Fruit fly (Drosophila melanogaster) Kc167 (cell line): Measurements from ENCODE around the gene kraken.

Experiments
- Myc ChIP-seq: fragments of >200 bp; optimal IDR thresholded peaks from 2 replicates; lab custom pipeline; 2017; ENCODE audit warnings: missing external identifiers
- Sin3A ChIP-seq: fragments of >200 bp; optimal IDR thresholded peaks from 2 replicates; lab custom pipeline; 2018; ENCODE audit warnings: missing external identifiers
- h ChIP-seq: fragments of >200 bp; optimal IDR thresholded peaks from 3 replicates; lab custom pipeline; 2018; ENCODE audit warnings: missing external identifiers
- insv ChIP-seq: fragments of >200 bp; optimal IDR thresholded peaks from 3 replicates; lab custom pipeline; 2018; ENCODE audit warnings: missing external identifiers
- psq ChIP-seq: fragments of >200 bp; optimal IDR thresholded peaks from 2 replicates; lab custom pipeline; 2017; ENCODE audit warnings: missing external identifiers
- ttk ChIP-seq: sonication (Bioruptor generic); optimal IDR thresholded peaks from 2 replicates; lab custom pipeline; 2017; ENCODE audit warnings: missing external identifiers

kraken gene

DNA sequence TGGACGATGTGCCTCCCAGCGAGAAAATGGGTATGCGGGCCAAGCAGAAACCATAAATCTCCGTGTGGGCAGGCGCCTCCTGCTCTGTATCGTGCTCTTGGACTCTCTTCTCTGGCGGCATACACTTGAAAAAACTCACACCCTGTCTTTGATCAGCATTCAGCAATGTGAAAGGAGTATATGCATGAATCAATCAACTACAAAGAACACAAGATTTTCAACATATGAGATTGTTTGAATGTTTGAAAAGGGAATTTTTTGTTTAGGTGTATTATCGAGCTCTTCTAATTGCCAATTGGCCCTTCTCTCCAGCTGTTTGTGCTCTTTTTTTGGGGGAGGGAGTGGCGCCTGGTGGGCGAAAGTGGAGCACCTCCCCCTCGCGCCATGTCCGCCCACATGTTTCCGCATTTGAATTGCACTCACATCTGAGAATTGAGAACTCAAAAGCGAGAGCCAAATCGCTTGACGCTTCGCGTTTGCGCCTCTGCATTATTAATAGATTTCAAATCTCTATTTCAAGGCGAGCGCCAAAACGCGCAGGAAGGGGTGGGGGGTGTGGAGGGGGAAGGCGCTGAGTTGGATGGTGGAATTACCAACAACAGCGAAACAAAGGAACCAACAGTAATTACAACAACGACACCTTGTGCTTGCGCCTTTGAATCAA is 7.1 kb upstream of the kraken start:
- TF ChIP-seq insv (lab: Kevin White, UChicago) (no peak), ttk (lab: Kevin White, UChicago) (no peak), Sin3A (lab: Kevin White, UChicago) (no peak), psq (lab: Kevin White, UChicago) (no peak), h (no peak), Myc (lab: Kevin White, UChicago) (no peak)

DNA sequence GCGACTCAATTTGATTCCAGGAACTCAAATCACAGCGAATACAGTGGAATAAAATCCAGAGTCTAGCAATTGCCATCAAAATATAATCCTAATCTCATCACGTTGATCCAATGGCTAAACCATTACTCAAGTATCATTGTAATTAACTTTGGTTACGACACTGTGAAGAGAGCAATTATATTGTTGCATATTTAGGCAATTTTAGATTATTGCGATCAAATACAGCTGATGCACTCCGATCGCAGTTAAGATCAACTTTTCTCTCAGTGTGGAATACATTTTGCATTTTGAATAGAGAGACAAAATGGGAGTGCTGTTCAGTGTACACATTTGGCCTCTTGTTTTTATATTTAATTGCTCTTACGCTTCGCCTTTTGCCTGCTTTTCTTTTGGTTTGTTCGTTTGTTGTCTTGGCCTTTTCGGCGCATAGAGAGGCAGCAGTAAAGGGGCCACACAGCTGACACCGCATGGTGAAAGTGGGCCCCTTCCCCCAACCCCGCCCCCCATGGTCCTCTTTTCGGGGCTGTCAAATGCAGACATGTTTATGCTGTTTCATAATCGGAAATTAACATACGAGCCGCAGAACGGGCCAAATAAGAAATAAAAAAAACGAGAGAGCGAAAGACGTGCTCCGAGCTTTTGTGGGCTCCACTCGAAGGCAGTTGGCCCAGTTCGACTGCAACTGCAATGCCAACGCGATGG is 6.2 kb upstream of the kraken start:
- TF ChIP-seq ttk (lab: Kevin White, UChicago) (no peak), Myc (lab: Kevin White, UChicago) (no peak), Sin3A (lab: Kevin White, UChicago) (no peak), psq (lab: Kevin White, UChicago) (no peak)

DNA sequence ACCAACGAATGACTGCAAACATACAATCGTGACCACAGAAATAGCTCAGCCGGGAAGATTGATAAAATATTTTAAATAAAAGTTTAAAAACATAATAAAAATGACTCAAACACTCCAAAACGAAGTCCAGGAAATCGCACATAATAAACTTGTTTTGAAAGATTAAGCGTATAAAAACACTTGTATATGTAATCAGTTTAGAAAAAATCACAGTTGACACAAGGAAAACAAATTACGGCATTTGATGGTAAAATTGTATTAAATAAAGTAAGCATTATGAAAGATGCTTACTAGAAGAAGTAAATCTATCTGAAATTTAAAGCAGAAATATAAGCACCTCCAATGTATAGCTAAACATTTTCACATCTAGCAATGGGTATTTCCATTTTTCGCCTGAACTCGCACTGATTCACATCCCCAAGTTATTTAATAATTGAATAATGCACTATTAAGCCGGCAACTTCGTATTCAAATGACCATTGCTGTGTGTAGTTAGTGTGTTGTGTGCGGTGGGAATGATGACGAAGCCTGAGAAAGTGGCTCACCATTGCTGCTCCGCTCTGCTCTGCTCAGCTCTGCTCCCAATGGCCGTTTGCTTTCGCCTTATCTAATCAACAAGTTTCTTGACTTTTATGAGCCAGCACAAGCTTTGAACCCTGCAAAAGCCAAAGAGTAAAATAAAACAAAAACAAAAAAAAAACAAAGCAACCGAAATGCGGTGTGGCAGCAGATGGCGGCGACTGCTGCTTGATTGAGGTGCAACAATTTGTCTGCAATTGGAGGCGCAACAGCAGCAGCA is 5.2 kb upstream of the kraken start:
- TF ChIP-seq Myc (lab: Kevin White, UChicago) = no peak
- TF ChIP-seq ttk (lab: Kevin White, UChicago) = no peak
- no peak for TF ChIP-seq insv (lab: Kevin White, UChicago)
- TF ChIP-seq h = no peak
- TF ChIP-seq Sin3A (lab: Kevin White, UChicago) = no peak
- TF ChIP-seq psq (lab: Kevin White, UChicago) = no peak

DNA sequence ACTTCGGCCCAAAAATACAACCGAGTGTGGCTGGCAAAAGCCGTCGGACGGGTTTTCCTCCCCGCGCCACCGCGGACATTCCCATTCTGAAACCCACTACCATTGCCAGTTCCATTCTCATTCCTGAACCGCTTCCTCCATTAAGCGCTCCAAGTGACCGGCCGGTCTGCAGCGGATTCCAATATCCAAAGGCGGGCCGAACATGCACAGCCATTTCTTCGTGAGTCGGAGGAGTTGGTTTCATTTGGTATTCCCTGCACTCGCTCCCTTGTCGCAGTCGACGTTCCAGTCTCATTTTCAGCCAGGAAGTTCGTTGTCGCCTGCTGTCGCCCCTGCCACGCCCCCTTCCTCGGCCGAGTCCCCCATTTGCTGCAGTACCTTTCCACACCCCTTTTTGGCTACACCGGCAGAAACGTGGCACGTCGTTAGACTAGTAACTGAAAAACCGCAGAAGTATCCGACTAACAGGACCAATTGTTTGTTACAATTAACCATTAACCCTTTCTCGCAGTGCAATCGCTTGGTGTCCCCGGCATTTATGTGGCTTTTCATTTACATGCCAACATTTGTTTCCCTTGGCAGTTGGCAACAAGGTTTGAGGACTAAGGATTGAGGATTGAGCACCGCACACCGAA is 4.5 kb upstream of the kraken start:
- TF ChIP-seq ttk (lab: Kevin White, UChicago) (no peak), psq (lab: Kevin White, UChicago) (no peak), insv (lab: Kevin White, UChicago) (no peak), Sin3A (lab: Kevin White, UChicago) (no peak), Myc (lab: Kevin White, UChicago) (no peak), h (no peak)

DNA sequence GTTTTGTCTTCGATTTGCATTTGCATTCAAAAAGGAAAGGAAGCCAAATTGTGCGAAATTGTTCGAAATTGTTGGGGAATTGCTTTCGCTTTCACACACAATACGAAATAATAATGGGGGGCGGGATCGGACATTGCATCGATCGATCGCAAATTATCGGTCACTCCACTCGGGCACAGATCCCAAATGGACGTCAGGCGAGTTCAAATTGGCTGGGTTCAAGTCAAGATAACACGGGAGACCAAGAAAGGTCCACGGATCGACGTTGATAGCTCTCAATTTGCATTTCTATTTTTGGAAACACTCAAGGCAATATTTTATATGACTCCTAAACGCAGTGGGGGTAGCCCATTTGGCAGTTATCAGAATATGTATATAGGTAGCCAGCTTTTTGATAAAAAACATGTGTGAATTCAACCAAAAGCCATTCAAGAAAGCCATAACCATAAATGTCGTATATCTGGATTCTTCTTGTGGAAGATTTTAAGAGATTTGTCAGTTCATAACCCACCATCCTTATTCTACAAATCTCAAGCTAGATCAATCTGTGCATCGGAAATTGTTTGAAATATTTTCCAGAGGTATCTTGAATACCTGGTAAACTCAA is 3.3 kb upstream of the kraken start:
- TF ChIP-seq insv (lab: Kevin White, UChicago) (no peak), ttk (lab: Kevin White, UChicago) (no peak), Sin3A (lab: Kevin White, UChicago) (no peak), psq (lab: Kevin White, UChicago) (no peak), h (no peak), Myc (lab: Kevin White, UChicago) (no peak)

DNA sequence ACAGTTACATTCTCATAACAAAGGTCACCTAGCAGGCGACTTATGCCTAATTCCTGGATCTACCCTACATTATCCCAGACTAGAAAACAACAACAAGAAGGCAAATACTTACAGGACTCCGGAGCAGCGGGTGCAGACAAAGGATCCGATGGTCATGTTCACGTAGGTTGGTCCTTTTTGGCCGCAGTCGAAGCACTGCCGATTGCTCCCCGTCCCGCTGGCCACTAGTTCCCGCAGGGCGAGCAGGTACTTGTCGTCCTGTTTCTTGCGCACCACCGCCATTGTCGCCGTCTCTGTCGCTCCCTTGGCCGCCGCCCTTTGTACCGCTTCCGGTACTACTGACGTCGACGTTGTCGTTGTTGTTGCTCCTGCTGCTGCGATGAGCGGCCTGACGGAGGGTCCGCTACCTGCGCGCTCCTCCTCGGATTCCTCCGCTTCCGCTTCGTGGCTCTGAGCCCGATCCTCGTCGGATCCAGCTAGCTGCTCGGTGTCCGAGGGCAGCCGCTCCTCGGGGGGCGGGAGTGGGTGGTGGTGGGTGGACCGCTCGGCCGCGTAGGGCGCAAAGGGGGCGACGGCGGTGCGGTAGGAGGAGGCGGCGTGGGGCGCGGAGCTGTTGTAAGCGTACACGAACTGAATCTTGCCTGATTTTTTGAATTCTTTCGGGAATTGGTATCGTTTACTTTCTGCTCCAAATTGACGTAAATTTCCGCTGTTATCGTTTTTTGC is 2.6 kb upstream of the kraken start:
- TF ChIP-seq Sin3A (lab: Kevin White, UChicago) (no peak), Myc (lab: Kevin White, UChicago) (no peak), ttk (lab: Kevin White, UChicago) (peak; percentile 97), insv (lab: Kevin White, UChicago) (no peak)

DNA sequence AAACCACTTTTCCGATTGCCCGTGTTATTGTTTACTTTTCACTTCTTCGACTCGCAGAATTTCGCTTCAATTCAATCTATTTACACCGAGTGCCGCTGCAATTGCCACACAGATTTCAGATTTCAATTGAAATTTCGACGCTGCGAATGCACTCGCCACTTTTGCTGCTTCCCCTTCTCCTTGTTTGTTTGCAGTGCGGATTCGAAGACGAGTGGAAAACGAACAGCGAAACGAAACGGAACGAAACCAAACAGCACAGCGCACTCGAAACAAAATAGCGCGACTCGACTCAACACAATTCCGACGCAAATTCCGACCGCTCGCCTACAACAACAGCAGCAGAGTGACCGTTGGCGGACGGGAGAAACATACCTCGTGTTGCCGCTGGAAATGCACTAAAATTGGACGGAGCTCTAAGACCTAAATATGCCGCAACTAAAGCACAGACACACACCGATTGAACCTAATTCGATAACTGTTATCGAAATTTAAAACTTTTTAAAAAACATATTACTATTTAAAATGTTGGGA is 1.8 kb upstream of the kraken start, which contains the start of gene drongo:
Gene drongo, minus strand, starts transcription at position 345 of the 531 bp plus-strand sequence.
- TF ChIP-seq h (no peak), ttk (lab: Kevin White, UChicago) (no peak), insv (lab: Kevin White, UChicago) (no peak)

DNA sequence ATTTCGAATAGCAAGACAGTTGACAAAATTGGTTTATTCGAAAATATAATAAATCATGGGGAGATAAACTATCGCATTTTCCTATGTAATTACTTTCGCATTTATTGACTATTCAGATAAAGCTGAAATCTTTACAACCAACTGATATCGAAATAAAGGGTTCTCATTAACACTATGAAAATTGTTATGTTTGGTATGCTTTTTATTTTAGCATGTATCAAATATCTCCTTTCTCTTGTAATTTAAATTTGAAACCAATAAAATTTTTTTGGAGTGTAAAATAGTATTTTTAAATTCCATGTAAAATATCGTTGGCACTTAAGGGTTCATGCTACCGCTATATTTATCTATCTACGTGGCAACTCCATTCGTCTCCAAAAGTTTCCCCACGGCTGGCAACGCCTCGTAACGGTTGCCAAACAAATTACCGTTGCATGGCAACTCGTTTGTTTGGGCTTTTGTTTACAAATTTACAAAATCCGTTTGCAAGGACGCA is 2.5 kb downstream of the kraken start, which contains the start of gene CG13949:
Gene CG13949, plus strand, starts transcription at position 286 of the 496 bp plus-strand sequence.
- TF ChIP-seq h (no peak), Sin3A (lab: Kevin White, UChicago) (no peak), Myc (lab: Kevin White, UChicago) (no peak), insv (lab: Kevin White, UChicago) (no peak), psq (lab: Kevin White, UChicago) (no peak), ttk (lab: Kevin White, UChicago) (no peak)

DNA sequence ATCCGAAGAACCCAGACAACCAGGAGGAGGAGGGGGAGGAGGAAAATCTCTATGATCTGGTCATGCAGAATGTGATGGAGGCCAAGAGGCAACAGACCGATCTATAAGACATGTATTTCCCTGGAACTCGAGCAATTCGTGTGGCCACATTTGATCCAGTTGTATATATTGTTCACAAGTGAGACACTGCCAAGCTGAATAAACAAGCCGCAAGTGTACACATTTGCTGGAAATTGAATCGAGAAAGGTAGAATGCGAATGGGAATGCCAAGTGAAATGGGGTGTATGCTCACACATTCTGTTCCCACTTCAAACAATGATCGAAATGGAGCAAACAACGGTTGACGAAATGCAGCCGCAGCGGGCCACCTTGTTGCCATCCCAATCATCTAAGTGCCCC is 3.4 kb downstream of the kraken start:
- TF ChIP-seq h (no peak), ttk (lab: Kevin White, UChicago) (no peak)

DNA sequence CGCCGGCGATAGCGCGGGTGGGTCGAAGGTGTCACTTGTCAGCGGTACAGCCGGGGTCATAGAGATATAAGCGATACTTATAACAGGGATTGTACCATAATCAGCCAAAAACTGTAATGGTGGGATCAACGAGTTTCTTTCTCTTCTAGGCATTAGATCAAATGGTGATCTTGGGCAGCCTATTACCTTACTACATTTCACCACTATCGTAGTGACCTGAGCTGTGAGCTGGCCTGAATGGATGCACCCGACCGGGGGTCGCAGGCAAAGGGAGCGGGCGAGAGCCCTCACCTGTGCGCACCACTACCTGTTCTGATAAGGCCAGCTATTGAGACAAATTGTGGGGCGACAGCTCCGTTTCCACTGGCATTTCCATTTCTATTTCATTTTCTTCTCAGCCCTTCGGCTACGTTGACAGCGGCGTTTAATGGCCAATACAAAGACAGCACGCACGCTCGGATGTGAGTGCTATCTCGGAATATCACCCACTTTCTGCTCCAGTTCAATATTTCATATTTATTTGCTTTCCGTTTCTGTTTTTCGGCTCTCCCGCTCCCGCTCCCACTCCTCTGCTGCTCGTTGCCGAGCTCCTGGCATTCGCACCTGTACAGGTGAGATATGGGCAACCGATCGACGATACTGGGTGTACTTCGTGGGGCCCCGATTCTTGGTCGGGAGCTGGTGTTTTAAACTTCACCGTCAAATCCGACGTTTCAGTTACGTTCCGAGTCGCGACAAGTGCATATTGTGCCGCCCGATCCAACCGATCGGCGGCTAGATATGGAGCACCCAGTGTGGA is 4.3 kb downstream of the kraken start:
- TF ChIP-seq psq (lab: Kevin White, UChicago) = no peak
- TF ChIP-seq h = no peak
- TF ChIP-seq insv (lab: Kevin White, UChicago) = no peak
- no peak for TF ChIP-seq ttk (lab: Kevin White, UChicago)
- TF ChIP-seq Myc (lab: Kevin White, UChicago) = no peak
- no peak for TF ChIP-seq Sin3A (lab: Kevin White, UChicago)
